Fruit fly (Drosophila melanogaster) whole organism, embryonic: Measurements from ENCODE around the gene CG14154.

ENCODE experiments used
- Ada2b ChIP-seq: fragments of 200-800 bp; sonication (Bioruptor generic); IDR thresholded peaks from 2 replicates; pipeline ENCODE4 v1.3.6; 2022; ENCODE audit warnings: missing biosample characterization, missing genetic modification characterization
- Antp ChIP-seq: fragments of 200-800 bp; sonication (Bioruptor generic); optimal IDR thresholded peaks from 3 replicates; lab custom pipeline; 2016; ENCODE audit warnings: missing biosample characterization, missing genetic modification characterization
- CG10431 ChIP-seq: fragments of 200-800 bp; sonication (Bioruptor generic); optimal IDR thresholded peaks from 3 replicates; lab custom pipeline; 2018; ENCODE audit warnings: missing biosample characterization, mild to moderate bottlenecking, missing genetic modification characterization
- CG10462 ChIP-seq: fragments of 200-800 bp; sonication (Bioruptor generic); optimal IDR thresholded peaks from 2 replicates; lab custom pipeline; 2016; ENCODE audit warnings: missing biosample characterization, missing genetic modification characterization
- CG12219 ChIP-seq: fragments of 200-800 bp; sonication (Bioruptor generic); optimal IDR thresholded peaks from 3 replicates; lab custom pipeline; 2018; ENCODE audit warnings: missing biosample characterization, mild to moderate bottlenecking, missing genetic modification characterization
- CG13424 ChIP-seq: fragments of 200-800 bp; sonication (Bioruptor generic); optimal IDR thresholded peaks from 2 replicates; lab custom pipeline; 2019; ENCODE audit warnings: missing biosample characterization, mild to moderate bottlenecking, missing genetic modification characterization, moderate library complexity
- CG13894 ChIP-seq: fragments of 200-800 bp; sonication (Bioruptor generic); optimal IDR thresholded peaks from 3 replicates; lab custom pipeline; 2018; ENCODE audit warnings: missing biosample characterization, mild to moderate bottlenecking, missing genetic modification characterization, moderate library complexity
- CG14667 ChIP-seq: fragments of 200-800 bp; sonication (Bioruptor generic); IDR thresholded peaks from 2 replicates; pipeline ENCODE4 v1.3.6; 2022; ENCODE audit warnings: missing biosample characterization, missing genetic modification characterization
- CG1603 ChIP-seq: fragments of 200-800 bp; sonication (Bioruptor generic); optimal IDR thresholded peaks from 2 replicates; lab custom pipeline; 2019; ENCODE audit warnings: missing biosample characterization, mild to moderate bottlenecking, missing genetic modification characterization, moderate library complexity
- CG18599 ChIP-seq: fragments of 200-800 bp; sonication (Bioruptor generic); optimal IDR thresholded peaks from 3 replicates; lab custom pipeline; 2017; ENCODE audit warnings: missing biosample characterization, missing genetic modification characterization, mild to moderate bottlenecking, moderate library complexity, missing genetic modification reagents
- CG2199 ChIP-seq: fragments of 200-800 bp; sonication (Bioruptor generic); IDR thresholded peaks from 3 replicates; pipeline ENCODE4 v1.3.6; 2022; ENCODE audit warnings: missing biosample characterization, missing genetic modification characterization
- CG2889 ChIP-seq: fragments of 200-800 bp; sonication (Bioruptor generic); IDR thresholded peaks from 3 replicates; pipeline ENCODE4 v1.3.6; 2022; ENCODE audit warnings: missing biosample characterization, missing genetic modification characterization
- CG30431 ChIP-seq: fragments of 200-800 bp; sonication (Bioruptor generic); optimal IDR thresholded peaks from 2 replicates; lab custom pipeline; 2017; ENCODE audit warnings: missing biosample characterization, missing genetic modification characterization
- CG3163 ChIP-seq: fragments of 200-800 bp; sonication (Bioruptor generic); optimal IDR thresholded peaks from 3 replicates; lab custom pipeline; 2016; ENCODE audit warnings: missing biosample characterization, missing genetic modification characterization
- CG32772 ChIP-seq: fragments of 200-800 bp; sonication (Bioruptor generic); IDR thresholded peaks from 2 replicates; pipeline ENCODE4 v1.3.6; 2022; ENCODE audit warnings: missing biosample characterization, missing genetic modification characterization
- CG4404 ChIP-seq: fragments of 200-800 bp; sonication (Bioruptor generic); IDR thresholded peaks from 2 replicates; pipeline ENCODE4 v1.3.6; 2022; ENCODE audit warnings: missing biosample characterization, missing genetic modification characterization
- CG4424 ChIP-seq: fragments of 200-800 bp; sonication (Bioruptor generic); optimal IDR thresholded peaks from 3 replicates; lab custom pipeline; 2016; ENCODE audit warnings: missing biosample characterization, missing genetic modification characterization
- CG7556 ChIP-seq: fragments of 200-800 bp; sonication (Bioruptor generic); optimal IDR thresholded peaks from 2 replicates; lab custom pipeline; 2017; ENCODE audit warnings: missing biosample characterization, mild to moderate bottlenecking, missing genetic modification characterization
- CG8478 ChIP-seq: fragments of >200 bp; optimal IDR thresholded peaks from 2 replicates; lab custom pipeline; 2018
- CG9609 ChIP-seq: fragments of 200-800 bp; sonication (Bioruptor generic); optimal IDR thresholded peaks from 3 replicates; lab custom pipeline; 2016; ENCODE audit warnings: missing biosample characterization, missing genetic modification characterization
- CrebB ChIP-seq: fragments of 200-800 bp; sonication (Bioruptor generic); optimal IDR thresholded peaks from 3 replicates; lab custom pipeline; 2018; ENCODE audit warnings: missing biosample characterization, mild to moderate bottlenecking, missing genetic modification characterization
- HLH4C ChIP-seq: fragments of 200-800 bp; sonication (Bioruptor generic); IDR thresholded peaks from 3 replicates; pipeline ENCODE4 v1.3.6; 2022; ENCODE audit warnings: missing biosample characterization, missing genetic modification characterization; ENCODE audit not compliant: partially characterized antibody
- Med ChIP-seq: fragments of 200-800 bp; sonication (Bioruptor generic); peaks from one replicate; lab custom pipeline; 2016; ENCODE audit warnings: missing biosample characterization, missing genetic modification characterization, mild to moderate bottlenecking, inconsistent platforms, moderate library complexity
- Mrtf ChIP-seq: fragments of 200-800 bp; sonication (Bioruptor generic); IDR thresholded peaks from 3 replicates; pipeline ENCODE4 v1.3.6; 2022; ENCODE audit warnings: missing biosample characterization, missing genetic modification characterization
- Optix ChIP-seq: fragments of 200-800 bp; sonication (Bioruptor generic); IDR thresholded peaks from 3 replicates; pipeline ENCODE4 v1.3.6; 2022; ENCODE audit warnings: missing biosample characterization, missing genetic modification characterization
- PHDP ChIP-seq: fragments of 200-800 bp; sonication (Bioruptor generic); optimal IDR thresholded peaks from 3 replicates; lab custom pipeline; 2018; ENCODE audit warnings: missing biosample characterization, mild to moderate bottlenecking, missing genetic modification characterization, moderate library complexity
- Pdp1 ChIP-seq, 2 experiments: fragments of 200-800 bp; sonication (Bioruptor generic); optimal IDR thresholded peaks; 3 replicates each; lab custom pipeline; 2016; ENCODE audit warnings: missing biosample characterization in 2 of 2, missing genetic modification characterization in 2 of 2, mild to moderate bottlenecking in 1 of 2, moderate library complexity in 1 of 2
- Side ChIP-seq: fragments of 200-800 bp; sonication (Bioruptor generic); optimal IDR thresholded peaks from 2 replicates; lab custom pipeline; 2016; ENCODE audit warnings: missing biosample characterization, missing genetic modification characterization
- aop ChIP-seq: fragments of 200-800 bp; sonication (Bioruptor generic); IDR thresholded peaks from 2 replicates; pipeline ENCODE4 v1.3.6; 2022; ENCODE audit warnings: missing biosample characterization, missing genetic modification characterization
- btn ChIP-seq: fragments of 200-800 bp; sonication (Bioruptor generic); optimal IDR thresholded peaks from 2 replicates; lab custom pipeline; 2016; ENCODE audit warnings: missing biosample characterization, missing genetic modification characterization
- chinmo ChIP-seq: fragments of 200-800 bp; sonication (Bioruptor generic); IDR thresholded peaks from 4 replicates; pipeline ENCODE4 v1.3.6; 2022; ENCODE audit warnings: missing biosample characterization, missing genetic modification characterization; ENCODE audit not compliant: partially characterized antibody
- chn ChIP-seq: fragments of 200-800 bp; sonication (Bioruptor generic); optimal IDR thresholded peaks from 2 replicates; lab custom pipeline; 2016; ENCODE audit warnings: missing biosample characterization, missing genetic modification characterization
- corto ChIP-seq: fragments of 200-800 bp; sonication (Bioruptor generic); optimal IDR thresholded peaks from 2 replicates; lab custom pipeline; 2016; ENCODE audit warnings: missing biosample characterization, mild to moderate bottlenecking, missing genetic modification characterization, moderate library complexity
- crp ChIP-seq, 2 experiments: fragments of 200-800 bp; sonication (Bioruptor generic); optimal IDR thresholded peaks; 2 replicates in 1 of 2; 3 replicates in 1 of 2; lab custom pipeline; 2017; ENCODE audit warnings: missing biosample characterization in 2 of 2, missing genetic modification characterization in 2 of 2, mild to moderate bottlenecking in 1 of 2, moderate library complexity in 1 of 2
- da ChIP-seq: fragments of 200-800 bp; sonication (Bioruptor generic); optimal IDR thresholded peaks from 2 replicates; lab custom pipeline; 2016; ENCODE audit warnings: missing biosample characterization, missing genetic modification characterization
- dan ChIP-seq: fragments of 200-800 bp; sonication (Bioruptor generic); IDR thresholded peaks from 2 replicates; pipeline ENCODE4 v1.3.6; 2022; ENCODE audit warnings: missing biosample characterization, missing genetic modification characterization
- ems ChIP-seq: fragments of 200-800 bp; sonication (Bioruptor generic); optimal IDR thresholded peaks from 3 replicates; lab custom pipeline; 2016; ENCODE audit warnings: missing biosample characterization, missing genetic modification characterization
- gcm ChIP-seq: fragments of 200-800 bp; sonication (Bioruptor generic); optimal IDR thresholded peaks from 2 replicates; lab custom pipeline; 2019; ENCODE audit warnings: missing biosample characterization, mild to moderate bottlenecking, missing genetic modification characterization, moderate library complexity
- gem ChIP-seq: fragments of 200-800 bp; sonication (Bioruptor generic); optimal IDR thresholded peaks from 2 replicates; lab custom pipeline; 2019; ENCODE audit warnings: missing biosample characterization, mild to moderate bottlenecking, missing genetic modification characterization, moderate library complexity
- inv ChIP-seq: fragments of 200-800 bp; sonication (Bioruptor generic); IDR thresholded peaks from 2 replicates; pipeline ENCODE4 v1.3.6; 2022; ENCODE audit warnings: missing biosample characterization, missing genetic modification characterization; ENCODE audit not compliant: partially characterized antibody
- kni ChIP-seq: fragments of 200-800 bp; sonication (Bioruptor generic); optimal IDR thresholded peaks from 3 replicates; lab custom pipeline; 2017; ENCODE audit warnings: mild to moderate bottlenecking, missing biosample characterization, missing genetic modification reagents, missing genetic modification characterization
- odd ChIP-seq: fragments of 200-800 bp; sonication (Bioruptor generic); optimal IDR thresholded peaks from 2 replicates; lab custom pipeline; 2017; ENCODE audit warnings: missing biosample characterization, mild to moderate bottlenecking, missing genetic modification characterization
- pfk ChIP-seq: fragments of 200-800 bp; sonication (Bioruptor generic); optimal IDR thresholded peaks from 2 replicates; lab custom pipeline; 2018; ENCODE audit warnings: missing biosample characterization, mild to moderate bottlenecking, missing genetic modification characterization, moderate library complexity
- ro ChIP-seq: fragments of 200-800 bp; sonication (Bioruptor generic); IDR thresholded peaks from 2 replicates; pipeline ENCODE4 v1.3.6; 2022; ENCODE audit warnings: missing biosample characterization, missing genetic modification characterization
- sens ChIP-seq: fragments of 200-800 bp; sonication (Bioruptor generic); peaks from one replicate; lab custom pipeline; 2016; ENCODE audit warnings: missing biosample characterization, missing genetic modification characterization
- sim ChIP-seq: fragments of 200-800 bp; sonication (Bioruptor generic); IDR thresholded peaks from 2 replicates; pipeline ENCODE4 v1.3.6; 2022; ENCODE audit warnings: missing biosample characterization, missing genetic modification characterization
- sna ChIP-seq: fragments of 200-800 bp; sonication (Bioruptor generic); IDR thresholded peaks from 2 replicates; pipeline ENCODE4 v1.3.6; 2022; ENCODE audit warnings: missing biosample characterization, missing genetic modification characterization; ENCODE audit not compliant: partially characterized antibody
- tio ChIP-seq: fragments of 200-800 bp; sonication (Bioruptor generic); optimal IDR thresholded peaks from 2 replicates; lab custom pipeline; 2017; ENCODE audit warnings: missing biosample characterization, missing genetic modification characterization, inconsistent platforms

Gene CG14154

DNA sequence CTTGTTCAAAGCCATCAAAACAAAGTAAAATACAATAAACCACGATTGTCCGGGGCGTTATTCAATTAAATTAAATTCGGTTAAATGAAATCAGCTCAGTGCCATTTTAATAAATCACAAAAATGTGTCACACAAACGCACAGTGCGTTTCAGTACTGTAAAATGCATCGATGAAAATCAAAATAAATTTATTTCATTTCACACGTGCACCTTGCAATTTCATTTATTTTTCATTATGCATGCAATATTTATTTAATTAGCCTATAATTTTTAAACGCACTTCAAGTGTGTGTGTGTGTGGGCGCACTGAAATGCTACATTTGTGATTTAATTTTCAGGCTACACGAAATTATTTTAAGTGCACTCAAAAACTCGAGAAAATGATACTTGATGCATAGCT is 12.8 kb downstream of the CG14154 start:
- TF ChIP-seq gem (tag; lab: Kevin White, UChicago) (peak; percentile 19), CG1603 (tag; lab: Kevin White, UChicago) (peak; percentile 8), Pdp1 (GFP tag; optimal IDR thresholded peaks at IDR 0.05; lab: Kevin White, UChicago) (peak in 1 of 2 experiments; percentile 34), sens (GFP tag; lab: Kevin White, UChicago) (peak; percentile 55), CG4424 (no peak), Med (GFP tag; lab: Kevin White, UChicago) (peak; percentile 67), CrebB (tag; lab: Kevin White, UChicago) (no peak)

DNA sequence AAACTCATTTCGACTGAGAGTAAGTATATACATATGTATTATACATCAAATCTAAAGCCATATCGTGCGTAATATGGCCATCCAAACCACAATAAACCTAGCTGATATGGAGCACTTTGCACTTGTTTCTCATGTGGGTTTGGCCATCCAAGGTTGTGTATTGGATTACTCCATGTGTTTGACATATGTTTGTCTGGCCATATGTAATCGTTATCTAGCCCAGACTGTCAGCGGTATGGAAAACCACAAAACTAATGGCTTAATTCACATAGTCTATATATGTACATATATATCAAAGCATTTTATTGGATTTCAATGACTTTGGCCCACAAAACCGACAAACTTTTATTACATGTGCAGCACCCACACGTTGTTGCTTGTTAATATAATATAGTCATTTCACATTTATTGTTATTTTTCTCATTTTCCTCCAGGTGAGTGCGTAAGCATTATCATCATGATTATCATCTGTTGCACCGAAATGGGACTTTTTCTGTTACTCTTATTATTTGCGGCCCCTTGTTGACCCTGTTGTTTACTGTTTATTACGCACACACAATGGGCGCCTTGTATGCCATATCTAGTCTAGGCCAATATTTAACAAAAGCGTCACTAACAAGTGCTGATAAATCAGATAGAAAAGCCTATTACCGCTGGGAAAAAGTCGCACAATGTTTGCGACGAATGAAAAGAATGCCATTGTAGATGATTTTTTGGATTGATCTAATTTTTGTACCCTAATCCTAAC is 14.9 kb downstream of the CG14154 start:
- TF ChIP-seq PHDP: peak; percentile 75
- TF ChIP-seq chn (GFP tag; lab: Kevin White, UChicago): peak; percentile 21
- TF ChIP-seq Ada2b (GFP tag; lab: Robert Waterston, UW): peak; percentile 28; the same call in 1 of the 2 replicates
- TF ChIP-seq inv (GFP tag; lab: Robert Waterston, UW): no peak
- TF ChIP-seq Antp (GFP tag; lab: Kevin White, UChicago): peak; percentile 51
- peak; percentile 57 for TF ChIP-seq gcm (GFP tag; lab: Kevin White, UChicago)
- no peak for TF ChIP-seq Mrtf
- no peak for TF ChIP-seq dan
- TF ChIP-seq CG14667 (GFP tag; lab: Robert Waterston, UW): no peak
- TF ChIP-seq CG32772 (GFP tag; lab: Robert Waterston, UW): no peak
- TF ChIP-seq CG2889: no peak
- TF ChIP-seq CG3163: peak; percentile 45
- peak; percentile 55 for TF ChIP-seq tio (GFP tag; lab: Kevin White, UChicago)
- TF ChIP-seq kni: no peak
- peak; percentile 50 for TF ChIP-seq ems (GFP tag; lab: Kevin White, UChicago)
- TF ChIP-seq Optix (GFP tag; lab: Robert Waterston, UW): no peak
- no peak for TF ChIP-seq CG30431 (GFP tag; lab: Kevin White, UChicago)
- TF ChIP-seq CG13424 (tag; lab: Kevin White, UChicago): peak; percentile 49
- no peak for TF ChIP-seq CG8478
- TF ChIP-seq pfk (GFP tag; lab: Kevin White, UChicago): no peak
- no peak for TF ChIP-seq CG9609 (GFP tag; lab: Kevin White, UChicago)
- peak; percentile 56 for TF ChIP-seq CG12219 (GFP tag; lab: Kevin White, UChicago)
- TF ChIP-seq HLH4C (GFP tag; lab: Robert Waterston, UW): no peak
- TF ChIP-seq btn (GFP tag; lab: Kevin White, UChicago): peak; percentile 43
- peak; percentile 48; the same call in 1 of the 2 replicates for TF ChIP-seq sim
- TF ChIP-seq CG2199 (GFP tag; lab: Robert Waterston, UW): no peak
- TF ChIP-seq aop (GFP tag; lab: Robert Waterston, UW): no peak
- peak; percentile 24 for TF ChIP-seq CG10462 (GFP tag; lab: Kevin White, UChicago)
- TF ChIP-seq CG4404 (GFP tag; lab: Robert Waterston, UW): no peak
- peak; percentile 70 for TF ChIP-seq odd (GFP tag; lab: Kevin White, UChicago)
- no peak for TF ChIP-seq ro (GFP tag; lab: Robert Waterston, UW)
- peak; percentile 78 for TF ChIP-seq CG18599 (GFP tag; lab: Kevin White, UChicago)
- no peak for TF ChIP-seq chinmo (GFP tag; lab: Robert Waterston, UW)
- peak; percentile 54 for TF ChIP-seq CG7556 (GFP tag; lab: Kevin White, UChicago)
- TF ChIP-seq da (GFP tag; lab: Kevin White, UChicago): peak; percentile 72
- TF ChIP-seq CG10431 (GFP tag; lab: Kevin White, UChicago): peak; percentile 43
- peak; percentile 69 for TF ChIP-seq gem (tag; lab: Kevin White, UChicago)
- TF ChIP-seq crp (GFP tag; optimal IDR thresholded peaks at IDR 0.05; lab: Kevin White, UChicago): peak in 1 of 2 experiments; percentile 12
- no peak for TF ChIP-seq corto
- TF ChIP-seq Side (GFP tag; lab: Kevin White, UChicago): peak; percentile 67
- no peak for TF ChIP-seq CG13894 (tag; lab: Kevin White, UChicago)
- TF ChIP-seq sna (GFP tag; lab: Robert Waterston, UW): no peak
